Fruit fly (Drosophila melanogaster) whole organism, embryonic: Measurements from ENCODE around the gene CG10365.
A peak's percentile ranks its signal among the peaks of the same experiment; 100 is the strongest.

Experiments
- B-H1 ChIP-seq: fragments of 200-800 bp; sonication (Bioruptor generic); IDR thresholded peaks from 3 replicates; pipeline ENCODE4 v1.3.6; 2022; ENCODE audit warnings: missing biosample characterization, missing genetic modification characterization
- C15 ChIP-seq: fragments of 200-800 bp; sonication (Bioruptor generic); IDR thresholded peaks from 3 replicates; pipeline ENCODE4 v1.3.6; 2022; ENCODE audit warnings: missing biosample characterization, missing genetic modification characterization
- CG11696 ChIP-seq: fragments of 200-800 bp; sonication (Bioruptor generic); IDR thresholded peaks from 2 replicates; pipeline ENCODE4 v1.3.6; 2022; ENCODE audit warnings: missing biosample characterization, missing genetic modification characterization
- CG12744 ChIP-seq: fragments of 200-800 bp; sonication (Bioruptor generic); optimal IDR thresholded peaks from 2 replicates; lab custom pipeline; 2016; ENCODE audit warnings: missing biosample characterization, missing genetic modification characterization
- CG12769 ChIP-seq: fragments of 200-800 bp; sonication (Bioruptor generic); optimal IDR thresholded peaks from 2 replicates; lab custom pipeline; 2019; ENCODE audit warnings: missing biosample characterization, mild to moderate bottlenecking, missing genetic modification characterization, moderate library complexity
- CG13775 ChIP-seq: fragments of 200-800 bp; sonication (Bioruptor generic); optimal IDR thresholded peaks from 3 replicates; lab custom pipeline; 2017; ENCODE audit warnings: missing biosample characterization, mild to moderate bottlenecking, missing genetic modification characterization
- CG14441 ChIP-seq: fragments of 200-800 bp; sonication (Bioruptor generic); IDR thresholded peaks from 2 replicates; pipeline ENCODE4 v1.3.6; 2022; ENCODE audit warnings: missing biosample characterization, missing genetic modification characterization
- CG16815 ChIP-seq: fragments of 200-800 bp; sonication (Bioruptor generic); optimal IDR thresholded peaks from 3 replicates; lab custom pipeline; 2017; ENCODE audit warnings: missing biosample characterization, mild to moderate bottlenecking, missing genetic modification characterization
- CG17802 ChIP-seq: fragments of 200-800 bp; sonication (Bioruptor generic); optimal IDR thresholded peaks from 2 replicates; lab custom pipeline; 2018; ENCODE audit warnings: missing biosample characterization, mild to moderate bottlenecking, missing genetic modification characterization, moderate library complexity
- CG2120 ChIP-seq: fragments of 200-800 bp; sonication (Bioruptor generic); optimal IDR thresholded peaks from 3 replicates; lab custom pipeline; 2016; ENCODE audit warnings: missing biosample characterization, missing genetic modification characterization
- CG2875 ChIP-seq: fragments of 200-800 bp; sonication (Bioruptor generic); optimal IDR thresholded peaks from 2 replicates; lab custom pipeline; 2017; ENCODE audit warnings: missing biosample characterization, mild to moderate bottlenecking, missing genetic modification characterization, missing genetic modification reagents
- CG3065 ChIP-seq: fragments of 200-800 bp; sonication (Bioruptor generic); optimal IDR thresholded peaks from 2 replicates; lab custom pipeline; 2016; ENCODE audit warnings: missing biosample characterization, missing genetic modification characterization
- CG31388 ChIP-seq: fragments of 200-800 bp; sonication (Bioruptor generic); optimal IDR thresholded peaks from 2 replicates; lab custom pipeline; 2016; ENCODE audit warnings: missing biosample characterization, missing genetic modification characterization
- CG32767 ChIP-seq: fragments of 200-800 bp; sonication (Bioruptor generic); IDR thresholded peaks from 2 replicates; pipeline ENCODE4 v1.3.6; 2022; ENCODE audit warnings: missing biosample characterization, missing genetic modification characterization
- CG34376 ChIP-seq: fragments of 200-800 bp; sonication (Bioruptor generic); optimal IDR thresholded peaks from 2 replicates; lab custom pipeline; 2018; ENCODE audit warnings: missing biosample characterization, mild to moderate bottlenecking, missing genetic modification characterization
- CG4282 ChIP-seq: fragments of 200-800 bp; sonication (Bioruptor generic); optimal IDR thresholded peaks from 2 replicates; lab custom pipeline; 2016; ENCODE audit warnings: missing biosample characterization, missing genetic modification characterization
- CG4328 ChIP-seq: fragments of 200-800 bp; sonication (Bioruptor generic); optimal IDR thresholded peaks from 3 replicates; lab custom pipeline; 2017; ENCODE audit warnings: missing biosample characterization, missing genetic modification reagents, missing genetic modification characterization
- CG43689 ChIP-seq: fragments of 200-800 bp; sonication (Bioruptor generic); IDR thresholded peaks from 2 replicates; pipeline ENCODE4 v1.3.6; 2022; ENCODE audit warnings: missing biosample characterization, missing genetic modification characterization
- CG4820 ChIP-seq: fragments of 200-800 bp; sonication (Bioruptor generic); optimal IDR thresholded peaks from 3 replicates; lab custom pipeline; 2016; ENCODE audit warnings: missing biosample characterization, missing genetic modification characterization
- CG6175 ChIP-seq: fragments of 200-800 bp; sonication (Bioruptor generic); IDR thresholded peaks from 3 replicates; pipeline ENCODE4 v1.3.6; 2022; ENCODE audit warnings: missing biosample characterization, missing genetic modification characterization
- CG6654 ChIP-seq: fragments of 200-800 bp; sonication (Bioruptor generic); optimal IDR thresholded peaks from 2 replicates; lab custom pipeline; 2017; ENCODE audit warnings: missing biosample characterization, mild to moderate bottlenecking, missing genetic modification characterization
- CG7786 ChIP-seq: fragments of 200-800 bp; sonication (Bioruptor generic); optimal IDR thresholded peaks from 2 replicates; lab custom pipeline; 2016; ENCODE audit warnings: missing biosample characterization, missing genetic modification characterization
- CG7839 ChIP-seq: fragments of 200-800 bp; sonication (Bioruptor generic); optimal IDR thresholded peaks from 3 replicates; lab custom pipeline; 2018; ENCODE audit warnings: missing biosample characterization, mild to moderate bottlenecking, missing genetic modification characterization, moderate library complexity
- CG7928 ChIP-seq: fragments of 200-800 bp; sonication (Bioruptor generic); optimal IDR thresholded peaks from 2 replicates; lab custom pipeline; 2017; ENCODE audit warnings: missing biosample characterization, mild to moderate bottlenecking, missing genetic modification characterization
- CG8290 ChIP-seq, 3 experiments: fragments of 200-800 bp; sonication (Bioruptor generic); optimal IDR thresholded peaks; 2 replicates each; lab custom pipeline; 2016 to 2019; ENCODE audit warnings: missing biosample characterization in 3 of 3, missing genetic modification characterization in 3 of 3, mild to moderate bottlenecking in 2 of 3, moderate library complexity in 1 of 3
- Dref ChIP-seq: fragments of 200-800 bp; sonication (Bioruptor generic); IDR thresholded peaks from 2 replicates; pipeline ENCODE4 v1.3.6; 2022; ENCODE audit warnings: missing biosample characterization, missing genetic modification characterization
- Ets65A ChIP-seq: fragments of 200-800 bp; sonication (Bioruptor generic); peaks from one replicate; lab custom pipeline; 2016; ENCODE audit warnings: missing biosample characterization, missing genetic modification characterization
- Lhr ChIP-seq: fragments of 200-800 bp; sonication (Bioruptor generic); optimal IDR thresholded peaks from 3 replicates; lab custom pipeline; 2017; ENCODE audit warnings: mild to moderate bottlenecking, missing biosample characterization, missing genetic modification reagents, missing genetic modification characterization
- MBD-R2 ChIP-seq: fragments of 200-800 bp; sonication (Bioruptor generic); IDR thresholded peaks from 2 replicates; pipeline ENCODE4 v1.3.6; 2022; ENCODE audit warnings: missing biosample characterization, missing genetic modification characterization
- MESR4 ChIP-seq: fragments of 200-800 bp; sonication (Bioruptor generic); optimal IDR thresholded peaks from 2 replicates; lab custom pipeline; 2018; ENCODE audit warnings: missing biosample characterization, mild to moderate bottlenecking, missing genetic modification characterization, moderate library complexity
- Max ChIP-seq: fragments of 200-800 bp; sonication (Bioruptor generic); optimal IDR thresholded peaks from 2 replicates; lab custom pipeline; 2016; ENCODE audit warnings: missing biosample characterization, mild to moderate bottlenecking, missing genetic modification characterization
- Optix ChIP-seq: fragments of 200-800 bp; sonication (Bioruptor generic); IDR thresholded peaks from 3 replicates; pipeline ENCODE4 v1.3.6; 2022; ENCODE audit warnings: missing biosample characterization, missing genetic modification characterization
- Stat92E ChIP-seq, 3 experiments: fragments of >200 bp in 2 of 3; fragments of 200-800 bp in 1 of 3; sonication (Bioruptor generic) in 1 of 3; optimal IDR thresholded peaks; 2 replicates each; lab custom pipeline; 2017 to 2019; ENCODE audit warnings: missing biosample characterization in 3 of 3, missing genetic modification characterization in 3 of 3, mild to moderate bottlenecking in 1 of 3, moderate library complexity in 1 of 3
- Xrp1 ChIP-seq: fragments of 200-800 bp; sonication (Bioruptor generic); IDR thresholded peaks from 2 replicates; pipeline ENCODE4 v1.3.6; 2022; ENCODE audit warnings: missing biosample characterization, missing genetic modification characterization
- ac ChIP-seq: fragments of 200-800 bp; sonication (Bioruptor generic); optimal IDR thresholded peaks from 3 replicates; lab custom pipeline; 2017; ENCODE audit warnings: missing biosample characterization, mild to moderate bottlenecking, missing genetic modification characterization
- az2 ChIP-seq: fragments of 200-800 bp; sonication (Bioruptor generic); optimal IDR thresholded peaks from 3 replicates; lab custom pipeline; 2016; ENCODE audit warnings: missing biosample characterization, missing genetic modification characterization
- cato ChIP-seq: fragments of 200-800 bp; sonication (Bioruptor generic); optimal IDR thresholded peaks from 2 replicates; lab custom pipeline; 2016; ENCODE audit warnings: missing biosample characterization, missing genetic modification characterization, borderline replicate concordance
- chif ChIP-seq, 2 experiments: fragments of 200-800 bp; sonication (Bioruptor generic); optimal IDR thresholded peaks; 3 replicates each; lab custom pipeline; 2016; ENCODE audit warnings: missing biosample characterization in 2 of 2, missing genetic modification characterization in 2 of 2
- crol ChIP-seq: fragments of 200-800 bp; sonication (Bioruptor generic); IDR thresholded peaks from 2 replicates; pipeline ENCODE4 v1.3.6; 2022; ENCODE audit warnings: missing biosample characterization, missing genetic modification characterization
- da ChIP-seq: fragments of 200-800 bp; sonication (Bioruptor generic); optimal IDR thresholded peaks from 2 replicates; lab custom pipeline; 2016; ENCODE audit warnings: missing biosample characterization, missing genetic modification characterization
- dan ChIP-seq: fragments of 200-800 bp; sonication (Bioruptor generic); IDR thresholded peaks from 2 replicates; pipeline ENCODE4 v1.3.6; 2022; ENCODE audit warnings: missing biosample characterization, missing genetic modification characterization
- gcm ChIP-seq: fragments of 200-800 bp; sonication (Bioruptor generic); optimal IDR thresholded peaks from 2 replicates; lab custom pipeline; 2019; ENCODE audit warnings: missing biosample characterization, mild to moderate bottlenecking, missing genetic modification characterization, moderate library complexity
- gsb ChIP-seq: fragments of 200-800 bp; sonication (Bioruptor generic); IDR thresholded peaks from 2 replicates; pipeline ENCODE4 v1.3.6; 2022; ENCODE audit warnings: missing biosample characterization, missing genetic modification characterization
- gt ChIP-seq: fragments of 200-800 bp; sonication (Bioruptor generic); IDR thresholded peaks from 2 replicates; pipeline ENCODE4 v1.3.6; 2022; ENCODE audit warnings: missing biosample characterization, missing genetic modification characterization
- lab ChIP-seq: fragments of 200-800 bp; sonication (Bioruptor generic); optimal IDR thresholded peaks from 3 replicates; lab custom pipeline; 2017; ENCODE audit warnings: missing biosample characterization, missing genetic modification characterization, mild to moderate bottlenecking, moderate library complexity, missing genetic modification reagents
- lbe ChIP-seq: fragments of 200-800 bp; sonication (Bioruptor generic); optimal IDR thresholded peaks from 2 replicates; lab custom pipeline; 2016; ENCODE audit warnings: missing biosample characterization, mild to moderate bottlenecking, missing genetic modification characterization
- lilli ChIP-seq: fragments of 200-800 bp; sonication (Bioruptor generic); optimal IDR thresholded peaks from 3 replicates; lab custom pipeline; 2016; ENCODE audit warnings: missing biosample characterization, missing genetic modification characterization
- mld ChIP-seq: fragments of 200-800 bp; sonication (Bioruptor generic); IDR thresholded peaks from 3 replicates; pipeline ENCODE4 v1.3.6; 2022; ENCODE audit warnings: missing biosample characterization, missing genetic modification characterization; ENCODE audit not compliant: partially characterized antibody
- sens ChIP-seq: fragments of 200-800 bp; sonication (Bioruptor generic); peaks from one replicate; lab custom pipeline; 2016; ENCODE audit warnings: missing biosample characterization, missing genetic modification characterization
- sug ChIP-seq: fragments of 200-800 bp; optimal IDR thresholded peaks from 2 replicates; lab custom pipeline; 2019; ENCODE audit warnings: missing biosample characterization, mild to moderate bottlenecking, missing genetic modification characterization, moderate library complexity
- zen2 ChIP-seq: fragments of 200-800 bp; sonication (Bioruptor generic); IDR thresholded peaks from 3 replicates; pipeline ENCODE4 v1.3.6; 2022; ENCODE audit warnings: missing biosample characterization, missing genetic modification characterization; ENCODE audit not compliant: partially characterized antibody

CG10365 gene

DNA sequence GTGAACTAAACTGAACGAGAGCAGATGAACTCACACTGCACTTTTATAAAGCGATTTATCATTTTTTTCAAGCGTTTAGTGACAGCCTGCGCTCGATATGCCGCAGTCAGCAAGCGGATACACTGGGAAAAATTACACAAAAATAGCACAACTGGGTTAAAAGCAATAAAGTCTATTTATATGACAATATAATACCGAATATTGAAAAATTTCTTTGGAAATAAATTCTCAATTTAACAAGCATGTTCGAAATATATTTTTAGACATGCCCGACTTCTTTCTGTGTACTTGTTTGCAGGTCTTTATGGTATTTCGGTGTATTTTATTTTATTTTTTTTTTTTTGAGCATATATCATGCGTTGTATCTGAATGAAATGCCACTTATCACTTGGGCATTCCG is 9.2 kb upstream of the CG10365 start (continued):
- no peak for TF ChIP-seq mld (GFP tag; lab: Robert Waterston, UW)
- no peak for TF ChIP-seq dan
- TF ChIP-seq CG2875 = peak; percentile 55
- TF ChIP-seq CG32767 (GFP tag; lab: Robert Waterston, UW) = 0 out of 2 replicates have a peak, but pooled peaks have one; percentile 26
- TF ChIP-seq CG4820 (GFP tag; lab: Kevin White, UChicago) = peak; percentile 78
- TF ChIP-seq CG3065 = peak; percentile 18
- no peak for TF ChIP-seq CG7928 (GFP tag; lab: Kevin White, UChicago)
- TF ChIP-seq Lhr = peak; percentile 5
- peak; percentile 39 for TF ChIP-seq CG12769
- TF ChIP-seq sug (tag; lab: Kevin White, UChicago) = peak; percentile 5
- no peak for TF ChIP-seq crol (GFP tag; lab: Robert Waterston, UW)
- TF ChIP-seq gsb (GFP tag; lab: Robert Waterston, UW) = no peak
- peak; percentile 8 for TF ChIP-seq CG17802
- TF ChIP-seq Max = peak; percentile 62
- no peak for TF ChIP-seq MBD-R2 (GFP tag; lab: Robert Waterston, UW)
- no peak for TF ChIP-seq CG4328 (GFP tag; lab: Kevin White, UChicago)
- TF ChIP-seq lbe = peak; percentile 77
- TF ChIP-seq az2 (GFP tag; lab: Kevin White, UChicago) = peak; percentile 78
- peak; percentile 47; the same call in 1 of the 2 replicates for TF ChIP-seq CG11696 (GFP tag; lab: Robert Waterston, UW)
- TF ChIP-seq cato (GFP tag; lab: Kevin White, UChicago) = peak; percentile 26
- TF ChIP-seq CG7839 (tag; lab: Kevin White, UChicago) = peak; percentile 63
- TF ChIP-seq CG34376 (GFP tag; lab: Kevin White, UChicago) = no peak
- peak; percentile 27; the same call in 1 of the 2 replicates for TF ChIP-seq CG43689 (GFP tag; lab: Robert Waterston, UW)
- TF ChIP-seq Xrp1 = peak; percentile 72
- TF ChIP-seq CG16815 (GFP tag; lab: Kevin White, UChicago) = peak; percentile 47
- no peak for TF ChIP-seq Dref
- peak; percentile 72 for TF ChIP-seq CG14441
- TF ChIP-seq da (GFP tag; lab: Kevin White, UChicago) = no peak
- peak; percentile 58 for TF ChIP-seq ac (GFP tag; lab: Kevin White, UChicago)
- TF ChIP-seq CG8290 (GFP tag; optimal IDR thresholded peaks at IDR 0.05; lab: Kevin White, UChicago) = peak; percentile 15
- peak in 1 of 2 experiments; percentile 59 for TF ChIP-seq CG8290 (tag; optimal IDR thresholded peaks at IDR 0.05; lab: Kevin White, UChicago)
- peak; percentile 64 for TF ChIP-seq lab
- TF ChIP-seq C15 (GFP tag; lab: Robert Waterston, UW) = no peak
- TF ChIP-seq zen2 (GFP tag; lab: Robert Waterston, UW) = no peak
- peak; percentile 28 for TF ChIP-seq CG7786 (GFP tag; lab: Kevin White, UChicago)
- no peak for TF ChIP-seq MESR4 (GFP tag; lab: Kevin White, UChicago)
- peak; percentile 94 for TF ChIP-seq Ets65A (GFP tag; lab: Kevin White, UChicago)
- TF ChIP-seq chif (GFP tag; optimal IDR thresholded peaks at IDR 0.05; lab: Kevin White, UChicago) = peak; percentile 75 to 80
- peak; percentile 29; the same call in 1 of the 3 replicates for TF ChIP-seq Optix (GFP tag; lab: Robert Waterston, UW)
- peak; percentile 49 for TF ChIP-seq lilli (GFP tag; lab: Kevin White, UChicago)
- TF ChIP-seq CG6175 (GFP tag; lab: Robert Waterston, UW) = no peak
- TF ChIP-seq gcm = peak; percentile 41
- TF ChIP-seq CG4282 (GFP tag; lab: Kevin White, UChicago) = no peak
- TF ChIP-seq CG12744 (GFP tag; lab: Kevin White, UChicago) = peak; percentile 18
- TF ChIP-seq Stat92E (GFP tag; optimal IDR thresholded peaks at IDR 0.05; lab: Kevin White, UChicago) = no peak
- 0 out of 2 replicates have a peak, but pooled peaks have one; percentile 21 for TF ChIP-seq gt
- TF ChIP-seq sens = peak; percentile 97
- no peak for TF ChIP-seq CG6654
- peak; percentile 64 for TF ChIP-seq CG31388 (GFP tag; lab: Kevin White, UChicago)
- TF ChIP-seq CG13775 (GFP tag; lab: Kevin White, UChicago) = peak; percentile 46
- peak; percentile 39 for TF ChIP-seq CG2120 (GFP tag; lab: Kevin White, UChicago)
- TF ChIP-seq B-H1 (GFP tag; lab: Robert Waterston, UW) = no peak; the same call in 2 of the 3 replicates
